Fruit fly (Drosophila melanogaster): ENCODE data around the gene SerRS-m.

dm6 chr3R:15382851-15383250 is 42.4 kb downstream of the SerRS-m start, which contains the start of gene h-cup:
- TF ChIP-seq Dfd (GFP tag; optimal IDR thresholded peaks at IDR 0.05) (no peak), dmrt93B (GFP tag; optimal IDR thresholded peaks at IDR 0.05) (no peak), pan (optimal IDR thresholded peaks at IDR 0.05) (no peak), br (GFP tag; optimal IDR thresholded peaks at IDR 0.05) (no peak), Hr78 (GFP tag; optimal IDR thresholded peaks at IDR 0.05) (no peak), lola (GFP tag; optimal IDR thresholded peaks at IDR 0.05) (no peak), usp (GFP tag; optimal IDR thresholded peaks at IDR 0.05) (no peak), woc (GFP tag; optimal IDR thresholded peaks at IDR 0.05) (no peak), psq (GFP tag; optimal IDR thresholded peaks at IDR 0.05) (no peak), h (GFP tag; optimal IDR thresholded peaks at IDR 0.05) (no peak), CG32264 (GFP tag; optimal IDR thresholded peaks at IDR 0.05) (no peak), sv (GFP tag; optimal IDR thresholded peaks at IDR 0.05) (no peak), Dif (GFP tag; optimal IDR thresholded peaks at IDR 0.05; ENCODE audit: partially characterized antibody) (no peak), OdsH (GFP tag; optimal IDR thresholded peaks at IDR 0.05) (no peak)

Measured in whole organism, wandering third instar larva.